Fruit fly (Drosophila melanogaster) Kc167 (cell line): Measurements from ENCODE around the gene xmas.

Experiments used
- Myc ChIP-seq: fragments of >200 bp; optimal IDR thresholded peaks from 2 replicates; lab custom pipeline; 2017; ENCODE audit warnings: missing external identifiers
- Sin3A ChIP-seq: fragments of >200 bp; optimal IDR thresholded peaks from 2 replicates; lab custom pipeline; 2018; ENCODE audit warnings: missing external identifiers
- h ChIP-seq: fragments of >200 bp; optimal IDR thresholded peaks from 3 replicates; lab custom pipeline; 2018; ENCODE audit warnings: missing external identifiers
- insv ChIP-seq: fragments of >200 bp; optimal IDR thresholded peaks from 3 replicates; lab custom pipeline; 2018; ENCODE audit warnings: missing external identifiers
- psq ChIP-seq: fragments of >200 bp; optimal IDR thresholded peaks from 2 replicates; lab custom pipeline; 2017; ENCODE audit warnings: missing external identifiers
- ttk ChIP-seq: sonication (Bioruptor generic); optimal IDR thresholded peaks from 2 replicates; lab custom pipeline; 2017; ENCODE audit warnings: missing external identifiers

dm6 chrX:17123545-17124203 is 35.4 kb downstream of the xmas start:
- no peak for TF ChIP-seq Sin3A
- TF ChIP-seq insv, result no peak
- no peak for TF ChIP-seq Myc (lab: Kevin White, UChicago)
- no peak for TF ChIP-seq h
- no peak for TF ChIP-seq psq
- TF ChIP-seq ttk (lab: Kevin White, UChicago), result no peak
